Fruit fly (Drosophila melanogaster) whole organism, embryonic: Measurements from ENCODE around the gene CG32700.

Experiments used
- BEAF-32 ChIP-seq: fragments of 200-800 bp; sonication (Bioruptor generic); optimal IDR thresholded peaks from 3 replicates; lab custom pipeline; 2017; ENCODE audit warnings: missing biosample characterization, missing genetic modification characterization, mild to moderate bottlenecking, moderate library complexity, missing genetic modification reagents
- CG10366 ChIP-seq: fragments of 200-800 bp; sonication (Bioruptor generic); IDR thresholded peaks from 2 replicates; pipeline ENCODE4 v1.3.6; 2022; ENCODE audit warnings: missing biosample characterization, missing genetic modification characterization
- CG11560 ChIP-seq: fragments of 200-800 bp; sonication (Bioruptor generic); IDR thresholded peaks from 3 replicates; pipeline ENCODE4 v1.3.6; 2022; ENCODE audit warnings: missing biosample characterization, missing genetic modification characterization
- CG12391 ChIP-seq: fragments of 200-800 bp; sonication (Bioruptor generic); optimal IDR thresholded peaks from 3 replicates; lab custom pipeline; 2018; ENCODE audit warnings: missing biosample characterization, mild to moderate bottlenecking, missing genetic modification characterization, moderate library complexity
- CG13775 ChIP-seq: fragments of 200-800 bp; sonication (Bioruptor generic); optimal IDR thresholded peaks from 3 replicates; lab custom pipeline; 2017; ENCODE audit warnings: missing biosample characterization, mild to moderate bottlenecking, missing genetic modification characterization
- CG15011 ChIP-seq: fragments of 200-800 bp; sonication (Bioruptor generic); optimal IDR thresholded peaks from 3 replicates; lab custom pipeline; 2018; ENCODE audit warnings: missing biosample characterization, mild to moderate bottlenecking, missing genetic modification characterization
- CG15479 ChIP-seq: fragments of 200-800 bp; sonication (Bioruptor generic); optimal IDR thresholded peaks from 3 replicates; lab custom pipeline; 2019; ENCODE audit warnings: missing biosample characterization, mild to moderate bottlenecking, missing genetic modification characterization, moderate library complexity
- CG15601 ChIP-seq: fragments of 200-800 bp; sonication (Bioruptor generic); optimal IDR thresholded peaks from 3 replicates; lab custom pipeline; 2019; ENCODE audit warnings: missing biosample characterization, mild to moderate bottlenecking, missing genetic modification characterization, moderate library complexity
- CG1602 ChIP-seq: fragments of 200-800 bp; sonication (Bioruptor generic); optimal IDR thresholded peaks from 3 replicates; lab custom pipeline; 2016; ENCODE audit warnings: missing biosample characterization, missing genetic modification characterization
- CG17829 ChIP-seq: fragments of 200-800 bp; optimal IDR thresholded peaks from 2 replicates; lab custom pipeline; 2019; ENCODE audit warnings: missing biosample characterization, mild to moderate bottlenecking, missing genetic modification characterization, moderate library complexity
- CG1832 ChIP-seq: fragments of 200-800 bp; sonication (Bioruptor generic); optimal IDR thresholded peaks from 2 replicates; lab custom pipeline; 2017; ENCODE audit warnings: missing biosample characterization, mild to moderate bottlenecking, missing genetic modification characterization, inconsistent platforms
- CG18619 ChIP-seq: fragments of 200-800 bp; sonication (Bioruptor generic); optimal IDR thresholded peaks from 3 replicates; lab custom pipeline; 2017; ENCODE audit warnings: missing biosample characterization, mild to moderate bottlenecking, missing genetic modification characterization
- CG3995 ChIP-seq: fragments of 200-800 bp; sonication (Bioruptor generic); optimal IDR thresholded peaks from 3 replicates; lab custom pipeline; 2016; ENCODE audit warnings: missing biosample characterization, missing genetic modification characterization
- CG4328 ChIP-seq: fragments of 200-800 bp; sonication (Bioruptor generic); optimal IDR thresholded peaks from 3 replicates; lab custom pipeline; 2017; ENCODE audit warnings: missing biosample characterization, missing genetic modification reagents, missing genetic modification characterization
- CG4854 ChIP-seq: fragments of 200-800 bp; sonication (Bioruptor generic); optimal IDR thresholded peaks from 2 replicates; lab custom pipeline; 2016; ENCODE audit warnings: missing biosample characterization, missing genetic modification characterization, inconsistent platforms
- CG5180 ChIP-seq: fragments of 200-800 bp; sonication (Bioruptor generic); optimal IDR thresholded peaks from 3 replicates; lab custom pipeline; 2017; ENCODE audit warnings: missing biosample characterization, missing genetic modification characterization, mild to moderate bottlenecking, moderate library complexity, missing genetic modification reagents
- CG6765 ChIP-seq: fragments of 200-800 bp; sonication (Bioruptor generic); optimal IDR thresholded peaks from 3 replicates; lab custom pipeline; 2017; ENCODE audit warnings: missing biosample characterization, mild to moderate bottlenecking, missing genetic modification characterization
- CG7372 ChIP-seq: fragments of 200-800 bp; sonication (Bioruptor generic); IDR thresholded peaks from 2 replicates; pipeline ENCODE4 v1.3.6; 2022; ENCODE audit warnings: missing biosample characterization, missing genetic modification characterization
- CG8089 ChIP-seq: fragments of 200-800 bp; sonication (Bioruptor generic); optimal IDR thresholded peaks from 3 replicates; lab custom pipeline; 2016; ENCODE audit warnings: missing biosample characterization, missing genetic modification characterization
- CkIIα-i1 ChIP-seq: fragments of 200-800 bp; sonication (Bioruptor generic); IDR thresholded peaks from 2 replicates; pipeline ENCODE4 v1.3.6; 2022; ENCODE audit warnings: missing biosample characterization, missing genetic modification characterization
- Doc3 ChIP-seq: fragments of 200-800 bp; sonication (Bioruptor generic); IDR thresholded peaks from 3 replicates; pipeline ENCODE4 v1.3.6; 2022; ENCODE audit warnings: missing biosample characterization, missing genetic modification characterization; ENCODE audit not compliant: partially characterized antibody
- E2f1 ChIP-seq: fragments of 200-800 bp; sonication (Bioruptor generic); IDR thresholded peaks from 2 replicates; pipeline ENCODE4 v1.3.6; 2022; ENCODE audit warnings: missing biosample characterization, missing genetic modification characterization
- ERR ChIP-seq: fragments of 200-800 bp; sonication (Bioruptor generic); optimal IDR thresholded peaks from 2 replicates; lab custom pipeline; 2016; ENCODE audit warnings: missing biosample characterization, missing genetic modification characterization
- HLH4C ChIP-seq: fragments of 200-800 bp; sonication (Bioruptor generic); IDR thresholded peaks from 3 replicates; pipeline ENCODE4 v1.3.6; 2022; ENCODE audit warnings: missing biosample characterization, missing genetic modification characterization; ENCODE audit not compliant: partially characterized antibody
- HLH54F ChIP-seq: fragments of 200-800 bp; sonication (Bioruptor generic); optimal IDR thresholded peaks from 3 replicates; lab custom pipeline; 2016; ENCODE audit warnings: missing biosample characterization, missing genetic modification characterization
- Hand ChIP-seq: fragments of 200-800 bp; sonication (Bioruptor generic); optimal IDR thresholded peaks from 2 replicates; lab custom pipeline; 2017; ENCODE audit warnings: mild to moderate bottlenecking, missing biosample characterization, missing genetic modification reagents, missing genetic modification characterization
- NC2α ChIP-seq: fragments of 200-800 bp; sonication (Bioruptor generic); optimal IDR thresholded peaks from 2 replicates; lab custom pipeline; 2016; ENCODE audit warnings: missing biosample characterization, missing genetic modification characterization
- NFAT ChIP-seq: fragments of 200-800 bp; sonication (Bioruptor generic); IDR thresholded peaks from 2 replicates; pipeline ENCODE4 v1.3.6; 2022; ENCODE audit warnings: missing biosample characterization, missing genetic modification characterization
- Sox100B ChIP-seq: fragments of 200-800 bp; sonication (Bioruptor generic); optimal IDR thresholded peaks from 3 replicates; lab custom pipeline; 2018; ENCODE audit warnings: missing biosample characterization, mild to moderate bottlenecking, missing genetic modification characterization
- Sry-β ChIP-seq: fragments of 200-800 bp; sonication (Bioruptor generic); optimal IDR thresholded peaks from 2 replicates; lab custom pipeline; 2018; ENCODE audit warnings: missing biosample characterization, mild to moderate bottlenecking, missing genetic modification characterization, moderate library complexity
- TFAM ChIP-seq: fragments of 200-800 bp; sonication (Bioruptor generic); optimal IDR thresholded peaks from 2 replicates; lab custom pipeline; 2017; ENCODE audit warnings: missing biosample characterization, missing genetic modification characterization, inconsistent platforms
- Tbp ChIP-seq: fragments of >200 bp; optimal IDR thresholded peaks from 2 replicates; lab custom pipeline; 2018; ENCODE audit warnings: missing biosample characterization, missing genetic modification characterization
- al ChIP-seq: fragments of 200-800 bp; sonication (Bioruptor generic); IDR thresholded peaks from 2 replicates; pipeline ENCODE4 v1.3.6; 2022; ENCODE audit warnings: missing biosample characterization, missing genetic modification characterization
- ato ChIP-seq: fragments of 200-800 bp; sonication (Bioruptor generic); IDR thresholded peaks from 2 replicates; pipeline ENCODE4 v1.3.6; 2022; ENCODE audit warnings: missing biosample characterization, missing genetic modification characterization; ENCODE audit not compliant: partially characterized antibody
- bowl ChIP-seq: fragments of 200-800 bp; sonication (Bioruptor generic); IDR thresholded peaks from 2 replicates; pipeline ENCODE4 v1.3.6; 2022; ENCODE audit warnings: missing biosample characterization, missing genetic modification characterization
- chinmo ChIP-seq: fragments of 200-800 bp; sonication (Bioruptor generic); IDR thresholded peaks from 4 replicates; pipeline ENCODE4 v1.3.6; 2022; ENCODE audit warnings: missing biosample characterization, missing genetic modification characterization; ENCODE audit not compliant: partially characterized antibody
- chm ChIP-seq: fragments of 200-800 bp; sonication (Bioruptor generic); IDR thresholded peaks from 2 replicates; pipeline ENCODE4 v1.3.6; 2022; ENCODE audit warnings: missing biosample characterization, missing genetic modification characterization
- croc ChIP-seq: fragments of 200-800 bp; sonication (Bioruptor generic); conservative IDR thresholded peaks from 3 replicates; pipeline ENCODE4 v1.3.6; 2022; ENCODE audit warnings: missing biosample characterization, missing genetic modification characterization
- fd64A ChIP-seq: fragments of 200-800 bp; sonication (Bioruptor generic); optimal IDR thresholded peaks from 3 replicates; lab custom pipeline; 2018; ENCODE audit warnings: missing biosample characterization, mild to moderate bottlenecking, missing genetic modification characterization
- gro ChIP-seq: fragments of 200-800 bp; sonication (Bioruptor generic); optimal IDR thresholded peaks from 2 replicates; lab custom pipeline; 2016; ENCODE audit warnings: missing biosample characterization, missing genetic modification characterization
- knrl ChIP-seq: fragments of 200-800 bp; sonication (Bioruptor generic); IDR thresholded peaks from 3 replicates; pipeline ENCODE4 v1.3.6; 2022; ENCODE audit warnings: missing biosample characterization, missing genetic modification characterization; ENCODE audit not compliant: partially characterized antibody
- maf-S ChIP-seq: fragments of 200-800 bp; sonication (Bioruptor generic); optimal IDR thresholded peaks from 2 replicates; lab custom pipeline; 2016; ENCODE audit warnings: missing biosample characterization, missing genetic modification characterization
- mld ChIP-seq: fragments of 200-800 bp; sonication (Bioruptor generic); IDR thresholded peaks from 3 replicates; pipeline ENCODE4 v1.3.6; 2022; ENCODE audit warnings: missing biosample characterization, missing genetic modification characterization; ENCODE audit not compliant: partially characterized antibody
- oc ChIP-seq: fragments of 200-800 bp; sonication (Bioruptor generic); optimal IDR thresholded peaks from 2 replicates; lab custom pipeline; 2018; ENCODE audit warnings: missing biosample characterization, mild to moderate bottlenecking, missing genetic modification characterization, moderate library complexity
- odd ChIP-seq: fragments of 200-800 bp; sonication (Bioruptor generic); optimal IDR thresholded peaks from 2 replicates; lab custom pipeline; 2017; ENCODE audit warnings: missing biosample characterization, mild to moderate bottlenecking, missing genetic modification characterization
- pan ChIP-seq, 4 experiments: fragments of >200 bp in 3 of 4; fragments of 200-800 bp in 1 of 4; sonication (Bioruptor generic) in 1 of 4; optimal IDR thresholded peaks in 3 of 4; IDR thresholded peaks in 1 of 4; 2 replicates each; pipeline versions ENCODE4 v1.3.6 to Lab custom; 2017 to 2022; ENCODE audit warnings: missing biosample characterization in 2 of 4, missing genetic modification characterization in 2 of 4, mixed read lengths in 1 of 4
- sug ChIP-seq: fragments of 200-800 bp; optimal IDR thresholded peaks from 2 replicates; lab custom pipeline; 2019; ENCODE audit warnings: missing biosample characterization, mild to moderate bottlenecking, missing genetic modification characterization, moderate library complexity
- wek ChIP-seq: fragments of 200-800 bp; sonication (Bioruptor generic); optimal IDR thresholded peaks from 3 replicates; lab custom pipeline; 2018; ENCODE audit warnings: missing biosample characterization, mild to moderate bottlenecking, missing genetic modification characterization, moderate library complexity
- zen ChIP-seq: fragments of 200-800 bp; sonication (Bioruptor generic); optimal IDR thresholded peaks from 3 replicates; lab custom pipeline; 2018; ENCODE audit warnings: missing biosample characterization, mild to moderate bottlenecking, missing genetic modification characterization, moderate library complexity

The CG32700 gene

DNA sequence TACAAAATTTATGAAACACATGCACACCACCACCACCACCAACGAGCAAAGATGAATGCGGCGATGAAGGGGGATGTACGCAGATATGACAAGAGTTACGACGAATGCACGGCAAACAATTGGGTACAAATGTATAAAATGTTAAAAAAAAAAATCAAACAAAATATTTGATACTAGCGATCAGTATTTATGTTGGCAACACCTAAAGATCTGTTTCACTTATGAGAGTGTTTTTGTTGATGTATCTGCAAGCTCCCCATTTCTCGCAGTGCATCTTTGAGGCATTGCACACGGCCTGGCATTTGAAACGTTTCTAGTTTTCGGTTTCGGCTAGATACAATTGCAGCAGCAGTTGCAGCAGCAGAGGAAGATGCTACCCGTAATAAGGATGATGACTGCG is 63.8 kb downstream of the CG32700 start (continued):
- TF ChIP-seq CG1832 (GFP tag; lab: Kevin White, UChicago) = no peak
- TF ChIP-seq pan (optimal IDR thresholded peaks at IDR 0.05; lab: Kevin White, UChicago) = no peak
- TF ChIP-seq pan (GFP tag; optimal IDR thresholded peaks at IDR 0.05 in 1 of 2, IDR thresholded peaks at IDR 0.05 in 1 of 2) = peak in 1 of 2 experiments; percentile 68
- no peak for TF ChIP-seq CG11560
- TF ChIP-seq CG8089 (GFP tag; lab: Kevin White, UChicago) = peak; percentile 78
- TF ChIP-seq CG13775 (GFP tag; lab: Kevin White, UChicago) = peak; percentile 58
- TF ChIP-seq knrl (GFP tag; lab: Robert Waterston, UW) = no peak
- peak; percentile 29 for TF ChIP-seq ERR (GFP tag; lab: Kevin White, UChicago)
- no peak for TF ChIP-seq CkIIα-i1 (GFP tag; lab: Robert Waterston, UW)
- peak; percentile 61 for TF ChIP-seq E2f1 (GFP tag; lab: Robert Waterston, UW)
- TF ChIP-seq maf-S (GFP tag; lab: Kevin White, UChicago) = peak; percentile 72
- no peak for TF ChIP-seq CG15479 (GFP tag; lab: Kevin White, UChicago)
- peak; percentile 52 for TF ChIP-seq wek (GFP tag; lab: Kevin White, UChicago)
- peak; percentile 1 for TF ChIP-seq TFAM
- peak; percentile 67 for TF ChIP-seq CG17829
- peak; percentile 22; the same call in 1 of the 2 replicates for TF ChIP-seq NFAT (GFP tag; lab: Robert Waterston, UW)
- no peak for TF ChIP-seq CG6765 (GFP tag; lab: Kevin White, UChicago)
- peak; percentile 40 for TF ChIP-seq CG18619 (GFP tag; lab: Kevin White, UChicago)
- peak; percentile 56 for TF ChIP-seq fd64A (GFP tag; lab: Kevin White, UChicago)
- peak; percentile 65 for TF ChIP-seq CG1602 (GFP tag; lab: Kevin White, UChicago)
- no peak for TF ChIP-seq sug (tag; lab: Kevin White, UChicago)
- TF ChIP-seq CG10366 = peak; percentile 65
- TF ChIP-seq CG12391 (tag; lab: Kevin White, UChicago) = peak; percentile 75
- no peak for TF ChIP-seq Tbp (GFP tag; lab: Kevin White, UChicago)
- peak; percentile 76 for TF ChIP-seq croc (GFP tag; lab: Robert Waterston, UW)
- peak; percentile 50 for TF ChIP-seq CG5180
- TF ChIP-seq CG7372 (GFP tag; lab: Robert Waterston, UW) = no peak; the same call in 1 of the 2 replicates
- peak; percentile 53 for TF ChIP-seq HLH54F
- no peak; the same call in 1 of the 2 replicates for TF ChIP-seq chm (GFP tag; lab: Robert Waterston, UW)
- TF ChIP-seq CG4328 (GFP tag; lab: Kevin White, UChicago) = no peak
- TF ChIP-seq odd (GFP tag; lab: Kevin White, UChicago) = peak; percentile 61
- no peak for TF ChIP-seq bowl (GFP tag; lab: Robert Waterston, UW)
- TF ChIP-seq HLH4C = no peak
- no peak for TF ChIP-seq gro
- no peak for TF ChIP-seq CG3995
- peak; percentile 62 for TF ChIP-seq CG15601 (tag; lab: Kevin White, UChicago)
- peak; percentile 46 for TF ChIP-seq NC2α (GFP tag; lab: Kevin White, UChicago)
- TF ChIP-seq ato (GFP tag; lab: Robert Waterston, UW) = no peak
- TF ChIP-seq chinmo (GFP tag; lab: Robert Waterston, UW) = no peak
- peak; percentile 30 for TF ChIP-seq CG15011
- peak; percentile 22; the same call in 1 of the 2 replicates for TF ChIP-seq al (GFP tag; lab: Robert Waterston, UW)
- TF ChIP-seq oc (tag; lab: Kevin White, UChicago) = peak; percentile 65
- TF ChIP-seq Sox100B (GFP tag; lab: Kevin White, UChicago) = peak; percentile 64
- TF ChIP-seq CG4854 = no peak
- TF ChIP-seq BEAF-32 (GFP tag; lab: Kevin White, UChicago) = no peak
- TF ChIP-seq Hand (GFP tag; lab: Kevin White, UChicago) = no peak
- TF ChIP-seq zen (tag; lab: Kevin White, UChicago) = peak; percentile 83
- no peak for TF ChIP-seq mld (GFP tag; lab: Robert Waterston, UW)
- TF ChIP-seq Doc3 (GFP tag; lab: Robert Waterston, UW) = no peak
- no peak for TF ChIP-seq Sry-β (GFP tag; lab: Kevin White, UChicago)
